Fruit fly (Drosophila melanogaster) whole organism, prepupa: ENCODE measurements around the gene p.

Experiments
- CG6276 ChIP-seq: fragments of 200-800 bp; sonication (Bioruptor generic); optimal IDR thresholded peaks from 2 replicates; lab custom pipeline; 2017; ENCODE audit warnings: missing biosample characterization, mild to moderate bottlenecking, missing genetic modification characterization
- Eip93F ChIP-seq: fragments of 200-800 bp; sonication (Bioruptor generic); optimal IDR thresholded peaks from 2 replicates; lab custom pipeline; 2016; ENCODE audit warnings: missing biosample characterization, mild to moderate bottlenecking, missing genetic modification characterization
- Hr39 ChIP-seq: fragments of 200-800 bp; sonication (Bioruptor generic); optimal IDR thresholded peaks from 2 replicates; lab custom pipeline; 2016; ENCODE audit warnings: missing biosample characterization, missing genetic modification characterization

dm6 chr3R:8712722-8713131, 42.2 kb upstream of the p start, which contains the start of gene CG8112:
- TF ChIP-seq Eip93F (GFP tag; lab: Kevin White, UChicago): no peak
- TF ChIP-seq CG6276 (GFP tag; lab: Kevin White, UChicago): peak; percentile 1
- no peak for TF ChIP-seq Hr39 (GFP tag; lab: Kevin White, UChicago)
